Fruit fly (Drosophila melanogaster) whole organism, embryonic: ENCODE results near the gene Osi20.

Source experiments
- CG10267 ChIP-seq: fragments of 200-800 bp; sonication (Bioruptor generic); optimal IDR thresholded peaks from 2 replicates; lab custom pipeline; 2018; ENCODE audit warnings: missing biosample characterization, mild to moderate bottlenecking, missing genetic modification characterization, moderate library complexity
- CG10979 ChIP-seq: fragments of 200-800 bp; sonication (Bioruptor generic); optimal IDR thresholded peaks from 2 replicates; lab custom pipeline; 2018; ENCODE audit warnings: missing biosample characterization, mild to moderate bottlenecking, missing genetic modification characterization, moderate library complexity
- CG11456 ChIP-seq: fragments of 200-800 bp; sonication (Bioruptor generic); IDR thresholded peaks from 3 replicates; pipeline ENCODE4 v1.3.6; 2022; ENCODE audit warnings: missing biosample characterization, missing genetic modification characterization
- CG13123 ChIP-seq: fragments of 200-800 bp; sonication (Bioruptor generic); optimal IDR thresholded peaks from 2 replicates; lab custom pipeline; 2016; ENCODE audit warnings: missing biosample characterization, missing genetic modification characterization
- CG13894 ChIP-seq: fragments of 200-800 bp; sonication (Bioruptor generic); optimal IDR thresholded peaks from 3 replicates; lab custom pipeline; 2018; ENCODE audit warnings: missing biosample characterization, mild to moderate bottlenecking, missing genetic modification characterization, moderate library complexity
- CG14014 ChIP-seq: fragments of 200-800 bp; sonication (Bioruptor generic); IDR thresholded peaks from 2 replicates; pipeline ENCODE4 v1.3.6; 2022; ENCODE audit warnings: missing biosample characterization, missing genetic modification characterization
- CG14050 ChIP-seq: fragments of 200-800 bp; sonication (Bioruptor generic); IDR thresholded peaks from 3 replicates; pipeline ENCODE4 v1.3.6; 2022; ENCODE audit warnings: missing biosample characterization, missing genetic modification characterization
- CG14441 ChIP-seq: fragments of 200-800 bp; sonication (Bioruptor generic); IDR thresholded peaks from 2 replicates; pipeline ENCODE4 v1.3.6; 2022; ENCODE audit warnings: missing biosample characterization, missing genetic modification characterization
- CG14710 ChIP-seq: fragments of 200-800 bp; sonication (Bioruptor generic); optimal IDR thresholded peaks from 3 replicates; lab custom pipeline; 2019; ENCODE audit warnings: missing biosample characterization, mild to moderate bottlenecking, missing genetic modification characterization, moderate library complexity
- CG17612 ChIP-seq: fragments of 200-800 bp; sonication (Bioruptor generic); IDR thresholded peaks from 2 replicates; pipeline ENCODE4 v1.3.6; 2022; ENCODE audit warnings: missing biosample characterization, missing genetic modification characterization
- CG2199 ChIP-seq: fragments of 200-800 bp; sonication (Bioruptor generic); IDR thresholded peaks from 3 replicates; pipeline ENCODE4 v1.3.6; 2022; ENCODE audit warnings: missing biosample characterization, missing genetic modification characterization
- CG31224 ChIP-seq: fragments of 200-800 bp; sonication (Bioruptor generic); IDR thresholded peaks from 2 replicates; pipeline ENCODE4 v1.3.6; 2022; ENCODE audit warnings: missing biosample characterization, missing genetic modification characterization
- CG33213 ChIP-seq: fragments of 200-800 bp; sonication (Bioruptor generic); optimal IDR thresholded peaks from 3 replicates; lab custom pipeline; 2016; ENCODE audit warnings: missing biosample characterization, missing genetic modification characterization
- CG33557 ChIP-seq: fragments of 200-800 bp; sonication (Bioruptor generic); optimal IDR thresholded peaks from 2 replicates; lab custom pipeline; 2019; ENCODE audit warnings: missing biosample characterization, mild to moderate bottlenecking, missing genetic modification characterization, moderate library complexity
- CG34422 ChIP-seq: fragments of 200-800 bp; sonication (Bioruptor generic); IDR thresholded peaks from 3 replicates; pipeline ENCODE4 v1.3.6; 2022; ENCODE audit warnings: missing biosample characterization, missing genetic modification characterization
- CG4707 ChIP-seq: fragments of 200-800 bp; sonication (Bioruptor generic); optimal IDR thresholded peaks from 2 replicates; lab custom pipeline; 2018; ENCODE audit warnings: missing biosample characterization, mild to moderate bottlenecking, missing genetic modification characterization, moderate library complexity
- CG6175 ChIP-seq: fragments of 200-800 bp; sonication (Bioruptor generic); IDR thresholded peaks from 3 replicates; pipeline ENCODE4 v1.3.6; 2022; ENCODE audit warnings: missing biosample characterization, missing genetic modification characterization
- CoRest ChIP-seq: fragments of 200-800 bp; sonication (Bioruptor generic); optimal IDR thresholded peaks from 3 replicates; lab custom pipeline; 2018; ENCODE audit warnings: missing biosample characterization, mild to moderate bottlenecking, missing genetic modification characterization, moderate library complexity
- CrebB ChIP-seq: fragments of 200-800 bp; sonication (Bioruptor generic); optimal IDR thresholded peaks from 3 replicates; lab custom pipeline; 2018; ENCODE audit warnings: missing biosample characterization, mild to moderate bottlenecking, missing genetic modification characterization
- Deaf1 ChIP-seq: fragments of 200-800 bp; optimal IDR thresholded peaks from 3 replicates; lab custom pipeline; 2019; ENCODE audit warnings: missing biosample characterization, mild to moderate bottlenecking, missing genetic modification characterization, moderate library complexity
- Lim3 ChIP-seq: fragments of 200-800 bp; sonication (Bioruptor generic); IDR thresholded peaks from 2 replicates; pipeline ENCODE4 v1.3.6; 2022; ENCODE audit warnings: missing biosample characterization, missing genetic modification characterization
- Nf-YC ChIP-seq: fragments of 200-800 bp; optimal IDR thresholded peaks from 3 replicates; lab custom pipeline; 2019; ENCODE audit warnings: missing biosample characterization, mild to moderate bottlenecking, missing genetic modification characterization, moderate library complexity
- Rfx ChIP-seq: fragments of 200-800 bp; sonication (Bioruptor generic); IDR thresholded peaks from 2 replicates; pipeline ENCODE4 v1.3.6; 2022; ENCODE audit warnings: missing biosample characterization, missing genetic modification characterization
- Sin3A ChIP-seq: fragments of >200 bp; optimal IDR thresholded peaks from 2 replicates; lab custom pipeline; 2018
- Sry-δ ChIP-seq: fragments of 200-800 bp; sonication (Bioruptor generic); optimal IDR thresholded peaks from 2 replicates; lab custom pipeline; 2016; ENCODE audit warnings: missing biosample characterization, missing genetic modification characterization
- Trl ChIP-seq, 3 experiments: fragments of >200 bp in 2 of 3; fragments of 200-800 bp in 1 of 3; sonication (Bioruptor generic) in 1 of 3; optimal IDR thresholded peaks; 2 replicates in 1 of 3; 3 replicates in 2 of 3; lab custom pipeline; 2016 to 2017; ENCODE audit warnings: missing biosample characterization in 1 of 3, missing genetic modification characterization in 1 of 3
- YL-1 ChIP-seq: fragments of 200-800 bp; sonication (Bioruptor generic); optimal IDR thresholded peaks from 3 replicates; lab custom pipeline; 2017; ENCODE audit warnings: missing biosample characterization, mild to moderate bottlenecking, missing genetic modification characterization
- bigmax ChIP-seq: fragments of 200-800 bp; sonication (Bioruptor generic); optimal IDR thresholded peaks from 2 replicates; lab custom pipeline; 2018; ENCODE audit warnings: missing biosample characterization, mild to moderate bottlenecking, missing genetic modification characterization
- da ChIP-seq: fragments of 200-800 bp; sonication (Bioruptor generic); optimal IDR thresholded peaks from 2 replicates; lab custom pipeline; 2016; ENCODE audit warnings: missing biosample characterization, missing genetic modification characterization
- dati ChIP-seq: fragments of 200-800 bp; sonication (Bioruptor generic); IDR thresholded peaks from 2 replicates; pipeline ENCODE4 v1.3.6; 2022; ENCODE audit warnings: missing biosample characterization, missing genetic modification characterization
- disco-r ChIP-seq: fragments of 200-800 bp; sonication (Bioruptor generic); optimal IDR thresholded peaks from 2 replicates; lab custom pipeline; 2016; ENCODE audit warnings: missing biosample characterization, missing genetic modification characterization
- dpn ChIP-seq, 2 experiments: fragments of 200-800 bp; sonication (Bioruptor generic); optimal IDR thresholded peaks; 3 replicates each; lab custom pipeline; 2016; ENCODE audit warnings: missing biosample characterization in 2 of 2, missing genetic modification characterization in 2 of 2
- emc ChIP-seq: fragments of 200-800 bp; sonication (Bioruptor generic); optimal IDR thresholded peaks from 2 replicates; lab custom pipeline; 2016; ENCODE audit warnings: missing biosample characterization, missing genetic modification characterization
- gcm2 ChIP-seq: fragments of 200-800 bp; sonication (Bioruptor generic); optimal IDR thresholded peaks from 2 replicates; lab custom pipeline; 2016; ENCODE audit warnings: missing biosample characterization, missing genetic modification characterization
- gem ChIP-seq: fragments of 200-800 bp; sonication (Bioruptor generic); optimal IDR thresholded peaks from 2 replicates; lab custom pipeline; 2019; ENCODE audit warnings: missing biosample characterization, mild to moderate bottlenecking, missing genetic modification characterization, moderate library complexity
- gfzf ChIP-seq: fragments of 200-800 bp; sonication (Bioruptor generic); optimal IDR thresholded peaks from 2 replicates; lab custom pipeline; 2016; ENCODE audit warnings: missing biosample characterization, mild to moderate bottlenecking, missing genetic modification characterization, moderate library complexity
- grau ChIP-seq: fragments of 200-800 bp; optimal IDR thresholded peaks from 3 replicates; lab custom pipeline; 2019; ENCODE audit warnings: missing biosample characterization, mild to moderate bottlenecking, missing genetic modification characterization, moderate library complexity
- her ChIP-seq: fragments of 200-800 bp; sonication (Bioruptor generic); optimal IDR thresholded peaks from 2 replicates; lab custom pipeline; 2016; ENCODE audit warnings: missing biosample characterization, missing genetic modification characterization
- hkb ChIP-seq, 2 experiments: fragments of 200-800 bp in 1 of 2; fragments of >200 bp in 1 of 2; sonication (Bioruptor generic) in 1 of 2; IDR thresholded peaks in 1 of 2; optimal IDR thresholded peaks in 1 of 2; 2 replicates each; pipeline versions ENCODE4 v1.3.6 to Lab custom; 2017 to 2022; ENCODE audit warnings: missing biosample characterization in 1 of 2, missing genetic modification characterization in 1 of 2
- ind ChIP-seq: fragments of 200-800 bp; sonication (Bioruptor generic); optimal IDR thresholded peaks from 3 replicates; lab custom pipeline; 2016; ENCODE audit warnings: missing biosample characterization, missing genetic modification characterization
- inv ChIP-seq: fragments of 200-800 bp; sonication (Bioruptor generic); IDR thresholded peaks from 2 replicates; pipeline ENCODE4 v1.3.6; 2022; ENCODE audit warnings: missing biosample characterization, missing genetic modification characterization; ENCODE audit not compliant: partially characterized antibody
- klu ChIP-seq: fragments of 200-800 bp; sonication (Bioruptor generic); IDR thresholded peaks from 2 replicates; pipeline ENCODE4 v1.3.6; 2022; ENCODE audit warnings: missing biosample characterization, missing genetic modification characterization
- kni ChIP-seq: fragments of 200-800 bp; sonication (Bioruptor generic); optimal IDR thresholded peaks from 3 replicates; lab custom pipeline; 2017; ENCODE audit warnings: mild to moderate bottlenecking, missing biosample characterization, missing genetic modification reagents, missing genetic modification characterization
- pita ChIP-seq: fragments of 200-800 bp; sonication (Bioruptor generic); optimal IDR thresholded peaks from 2 replicates; lab custom pipeline; 2017; ENCODE audit warnings: missing biosample characterization, mild to moderate bottlenecking, missing genetic modification characterization
- pum ChIP-seq: fragments of 200-800 bp; sonication (Bioruptor generic); optimal IDR thresholded peaks from 2 replicates; lab custom pipeline; 2016; ENCODE audit warnings: missing biosample characterization, missing genetic modification characterization
- so ChIP-seq: fragments of 200-800 bp; sonication (Bioruptor generic); IDR thresholded peaks from 3 replicates; pipeline ENCODE4 v1.3.6; 2022; ENCODE audit warnings: missing biosample characterization, missing genetic modification characterization
- stc ChIP-seq: fragments of 200-800 bp; sonication (Bioruptor generic); IDR thresholded peaks from 2 replicates; pipeline ENCODE4 v1.3.6; 2022; ENCODE audit warnings: missing biosample characterization, missing genetic modification characterization
- tap ChIP-seq: fragments of 200-800 bp; optimal IDR thresholded peaks from 3 replicates; lab custom pipeline; 2019; ENCODE audit warnings: missing biosample characterization, mild to moderate bottlenecking, missing genetic modification characterization, moderate library complexity
- tna ChIP-seq: fragments of 200-800 bp; sonication (Bioruptor generic); IDR thresholded peaks from 2 replicates; pipeline ENCODE4 v1.3.6; 2022; ENCODE audit warnings: missing biosample characterization, missing genetic modification characterization; ENCODE audit not compliant: partially characterized antibody
- trem ChIP-seq: fragments of 200-800 bp; optimal IDR thresholded peaks from 3 replicates; lab custom pipeline; 2019; ENCODE audit warnings: missing biosample characterization, mild to moderate bottlenecking, missing genetic modification characterization, moderate library complexity
- ttk ChIP-seq: fragments of 200-800 bp; sonication (Bioruptor generic); IDR thresholded peaks from 2 replicates; pipeline ENCODE4 v2.1.2; 2022; ENCODE audit warnings: missing biosample characterization, missing genetic modification characterization

The Osi20 gene

DNA sequence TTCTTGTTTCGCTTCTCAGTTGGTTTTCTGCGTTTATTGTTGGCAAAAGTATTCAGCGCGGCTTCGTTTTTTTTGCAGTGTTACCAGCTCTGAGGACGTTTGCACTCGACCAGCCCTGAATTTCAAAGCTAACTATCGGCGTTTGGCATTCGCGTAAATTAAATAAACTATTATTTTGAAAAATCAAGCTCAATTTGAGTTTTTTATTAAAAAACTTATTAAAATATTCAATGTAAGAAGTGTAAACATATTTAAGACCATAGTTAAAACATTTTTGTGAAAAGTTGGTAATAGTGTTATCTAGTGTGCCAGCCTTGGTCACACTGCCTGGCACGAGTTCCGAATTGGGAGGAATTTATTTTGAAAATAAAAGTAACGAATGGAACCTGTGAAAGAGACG, 5.9 kb downstream of the Osi20 start, which contains the start of the genes SmD2 and CG18048 (continued):
- TF ChIP-seq dpn (GFP tag; optimal IDR thresholded peaks at IDR 0.05; lab: Kevin White, UChicago) (peak in 1 of 2 experiments; percentile 7), CG14441 (GFP tag; lab: Robert Waterston, UW) (no peak), trem (tag; lab: Kevin White, UChicago) (peak; percentile 85), CG10267 (peak; percentile 66), Nf-YC (peak; percentile 18), hkb (optimal IDR thresholded peaks at IDR 0.05; lab: Kevin White, UChicago) (peak; percentile 43), hkb (GFP tag; IDR thresholded peaks at IDR 0.05; lab: Robert Waterston, UW) (no peak), Sry-δ (peak; percentile 72), tna (GFP tag; lab: Robert Waterston, UW) (peak; percentile 43; the same call in 1 of the 2 replicates), Sin3A (lab: Kevin White, UChicago) (peak; percentile 90), YL-1 (peak; percentile 82), inv (GFP tag; lab: Robert Waterston, UW) (peak; percentile 75), bigmax (GFP tag; lab: Kevin White, UChicago) (no peak), CG34422 (GFP tag; lab: Robert Waterston, UW) (0 out of 3 replicates have a peak, but pooled peaks have one; percentile 51), klu (GFP tag; lab: Robert Waterston, UW) (no peak), grau (tag; lab: Kevin White, UChicago) (peak; percentile 33), CG33213 (GFP tag; lab: Kevin White, UChicago) (peak; percentile 4), CG33557 (GFP tag; lab: Kevin White, UChicago) (no peak), dati (no peak), CG31224 (GFP tag; lab: Robert Waterston, UW) (no peak), emc (GFP tag; lab: Kevin White, UChicago) (no peak), CG17612 (GFP tag; lab: Robert Waterston, UW) (no peak), Deaf1 (tag; lab: Kevin White, UChicago) (peak; percentile 50), CG13123 (GFP tag; lab: Kevin White, UChicago) (peak; percentile 5), CG14710 (tag; lab: Kevin White, UChicago) (peak; percentile 78), CG13894 (no peak), tap (tag; lab: Kevin White, UChicago) (no peak), kni (GFP tag; lab: Kevin White, UChicago) (no peak), CrebB (tag; lab: Kevin White, UChicago) (no peak), gfzf (GFP tag; lab: Kevin White, UChicago) (peak; percentile 86)

DNA sequence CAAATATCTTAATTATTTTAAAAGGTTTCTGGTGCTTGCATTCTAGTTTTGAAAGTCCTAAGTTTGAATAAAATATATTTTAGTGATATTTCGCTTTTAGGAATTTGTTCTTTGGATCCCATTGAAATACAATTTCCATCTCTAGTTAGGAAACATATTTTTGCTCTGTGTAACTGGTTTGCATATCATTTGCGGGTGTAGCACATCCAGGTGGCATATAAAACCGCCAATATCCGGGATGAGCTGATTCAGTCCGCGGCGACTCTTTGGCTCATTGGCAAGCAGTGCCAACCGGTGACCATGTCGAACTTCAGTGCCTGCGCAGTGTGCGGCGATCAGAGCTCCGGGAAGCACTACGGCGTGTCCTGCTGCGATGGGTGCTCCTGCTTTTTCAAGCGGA, 9.0 kb downstream of the Osi20 start, which contains the start of gene Hr83:
Gene Hr83, plus strand, starts transcription at position 301 of the 400 bp plus-strand sequence.
- TF ChIP-seq CG10979 (peak; percentile 6), CG14050 (GFP tag; lab: Robert Waterston, UW) (no peak), disco-r (GFP tag; lab: Kevin White, UChicago) (no peak), gcm2 (GFP tag; lab: Kevin White, UChicago) (no peak), gem (peak; percentile 19), stc (no peak), Lim3 (GFP tag; lab: Robert Waterston, UW) (no peak), CG11456 (GFP tag; lab: Robert Waterston, UW) (no peak), ttk (GFP tag; lab: Robert Waterston, UW) (no peak), CG14014 (GFP tag; lab: Robert Waterston, UW) (no peak), CG4707 (GFP tag; lab: Kevin White, UChicago) (no peak), Rfx (GFP tag; lab: Robert Waterston, UW) (no peak), pita (GFP tag; lab: Kevin White, UChicago) (no peak), CG2199 (GFP tag; lab: Robert Waterston, UW) (no peak), so (GFP tag; lab: Robert Waterston, UW) (no peak), pum (GFP tag; lab: Kevin White, UChicago) (no peak), Trl (optimal IDR thresholded peaks at IDR 0.05; lab: Kevin White, UChicago) (no peak), Trl (GFP tag; optimal IDR thresholded peaks at IDR 0.05; lab: Kevin White, UChicago) (no peak), CoRest (tag; lab: Kevin White, UChicago) (no peak), inv (GFP tag; lab: Robert Waterston, UW) (0 out of 2 replicates have a peak, but pooled peaks have one; percentile 12), ind (no peak), her (GFP tag; lab: Kevin White, UChicago) (no peak), da (no peak), CG6175 (GFP tag; lab: Robert Waterston, UW) (no peak), Sry-δ (no peak), CG33213 (GFP tag; lab: Kevin White, UChicago) (no peak), CG33557 (GFP tag; lab: Kevin White, UChicago) (no peak)
